Worm (Caenorhabditis elegans) whole organism, L1 larva: ENCODE data around the gene nhr-233.

Experiments
- Y116A8C.19 ChIP-seq: sonication (generic microtip); optimal IDR thresholded peaks from 2 replicates; lab custom pipeline; 2016; ENCODE audit warnings: missing compliant biosample characterization, missing genetic modification characterization, borderline replicate concordance
- aha-1 ChIP-seq: fragments of 150-350 bp; optimal IDR thresholded peaks from 2 replicates; lab custom pipeline; 2014; ENCODE audit warnings: missing biosample characterization, missing genetic modification characterization
- ama-1 ChIP-seq: fragments of 150-350 bp; optimal IDR thresholded peaks from 2 replicates; lab custom pipeline; 2014
- blmp-1 ChIP-seq: fragments of 150-350 bp; optimal IDR thresholded peaks from 2 replicates; lab custom pipeline; 2014; ENCODE audit warnings: missing biosample characterization, missing genetic modification characterization
- ceh-88 ChIP-seq: fragments of 200-800 bp; sonication (Bioruptor generic); IDR thresholded peaks from 2 replicates; pipeline ENCODE4 v1.3.6; 2022; ENCODE audit warnings: missing genetic modification characterization, missing compliant biosample characterization
- ceh-90 ChIP-seq: sonication (generic microtip); optimal IDR thresholded peaks from 2 replicates; lab custom pipeline; 2016; ENCODE audit warnings: missing genetic modification characterization, missing compliant biosample characterization
- efl-1 ChIP-seq, 4 experiments: fragments of 150-350 bp; optimal IDR thresholded peaks in 3 of 4; peaks in 1 of 4; 1 replicate in 1 of 4; 2 replicates in 3 of 4; lab custom pipeline; 2014; ENCODE audit warnings: missing biosample characterization in 2 of 4, missing genetic modification characterization in 2 of 4, missing genetic modification reagents in 2 of 4
- elt-3 ChIP-seq, 6 experiments: fragments of 150-350 bp in 1 of 6; sonication (generic microtip); optimal IDR thresholded peaks; 2 replicates each; lab custom pipeline; 2017 to 2018; ENCODE audit warnings: missing biosample characterization in 6 of 6, missing genetic modification characterization in 6 of 6, inconsistent platforms in 1 of 6
- fkh-4 ChIP-seq: sonication (generic microtip); optimal IDR thresholded peaks from 2 replicates; lab custom pipeline; 2016; ENCODE audit warnings: missing compliant biosample characterization, missing genetic modification characterization, borderline replicate concordance
- fkh-8 ChIP-seq: sonication (generic microtip); optimal IDR thresholded peaks from 2 replicates; lab custom pipeline; 2016; ENCODE audit warnings: mild to moderate bottlenecking, missing genetic modification characterization, missing compliant biosample characterization
- fos-1 ChIP-seq: fragments of 150-350 bp; optimal IDR thresholded peaks from 2 replicates; lab custom pipeline; 2014; ENCODE audit warnings: missing biosample characterization, missing genetic modification characterization
- grh-1 ChIP-seq: fragments of 200-800 bp; sonication (Bioruptor generic); IDR thresholded peaks from 2 replicates; pipeline ENCODE4 v1.3.6; 2022; ENCODE audit warnings: missing genetic modification reagents, missing genetic modification characterization, missing compliant biosample characterization
- hlh-4 ChIP-seq: sonication (generic microtip); optimal IDR thresholded peaks from 2 replicates; lab custom pipeline; 2016; ENCODE audit warnings: mild to moderate bottlenecking, missing genetic modification characterization, missing compliant biosample characterization
- hpl-2 ChIP-seq: fragments of 150-350 bp; optimal IDR thresholded peaks from 2 replicates; lab custom pipeline; 2014; ENCODE audit warnings: missing biosample characterization, missing genetic modification reagents, missing genetic modification characterization
- lin-15B ChIP-seq: fragments of 150-350 bp; sonication (generic microtip); optimal IDR thresholded peaks from 3 replicates; lab custom pipeline; 2014; ENCODE audit warnings: missing biosample characterization, missing genetic modification characterization
- lin-39 ChIP-seq: fragments of 150-350 bp; optimal IDR thresholded peaks from 2 replicates; lab custom pipeline; 2014; ENCODE audit warnings: missing biosample characterization, missing genetic modification reagents, missing genetic modification characterization
- mef-2 ChIP-seq: fragments of 150-350 bp; optimal IDR thresholded peaks from 2 replicates; lab custom pipeline; 2014; ENCODE audit warnings: missing biosample characterization, missing genetic modification characterization
- mep-1 ChIP-seq: fragments of 150-350 bp; optimal IDR thresholded peaks from 2 replicates; lab custom pipeline; 2014; ENCODE audit warnings: missing biosample characterization, missing genetic modification characterization
- nhr-12 ChIP-seq: sonication (generic microtip); optimal IDR thresholded peaks from 2 replicates; lab custom pipeline; 2017; ENCODE audit warnings: missing biosample characterization, missing genetic modification characterization
- nhr-19 ChIP-seq: fragments of 200-800 bp; sonication (Bioruptor generic); conservative IDR thresholded peaks from 2 replicates; pipeline ENCODE4 v1.3.6; 2022; ENCODE audit warnings: missing genetic modification characterization, missing compliant biosample characterization
- nhr-20 ChIP-seq: sonication (generic microtip); optimal IDR thresholded peaks from 2 replicates; lab custom pipeline; 2016; ENCODE audit warnings: mild to moderate bottlenecking, missing genetic modification characterization, missing compliant biosample characterization
- nhr-47 ChIP-seq: sonication (generic microtip); optimal IDR thresholded peaks from 2 replicates; lab custom pipeline; 2016; ENCODE audit warnings: mild to moderate bottlenecking, missing genetic modification characterization, moderate library complexity, missing compliant biosample characterization
- nhr-77 ChIP-seq: fragments of 150-350 bp; optimal IDR thresholded peaks from 2 replicates; lab custom pipeline; 2014; ENCODE audit warnings: missing biosample characterization, missing genetic modification characterization
- nhr-84 ChIP-seq: sonication (generic microtip); optimal IDR thresholded peaks from 2 replicates; lab custom pipeline; 2017; ENCODE audit warnings: missing biosample characterization, missing genetic modification characterization
- nhr-85 ChIP-seq: sonication (generic microtip); peaks from one replicate; lab custom pipeline; 2016; ENCODE audit warnings: missing genetic modification characterization, inconsistent platforms, missing compliant biosample characterization
- nhr-90 ChIP-seq: sonication (generic microtip); optimal IDR thresholded peaks from 2 replicates; lab custom pipeline; 2016; ENCODE audit warnings: mild to moderate bottlenecking, missing genetic modification characterization, missing compliant biosample characterization; ENCODE audit not compliant: poor library complexity
- pax-3 ChIP-seq: fragments of 200-800 bp; sonication (Bioruptor generic); optimal IDR thresholded peaks from 2 replicates; lab custom pipeline; 2018; ENCODE audit warnings: mild to moderate bottlenecking, missing genetic modification characterization, moderate library complexity, missing compliant biosample characterization
- rnt-1 ChIP-seq: sonication (generic microtip); optimal IDR thresholded peaks from 2 replicates; lab custom pipeline; 2016; ENCODE audit warnings: mild to moderate bottlenecking, missing genetic modification characterization, moderate library complexity, missing compliant biosample characterization
- skn-1 ChIP-seq: fragments of 150-350 bp; optimal IDR thresholded peaks from 2 replicates; lab custom pipeline; 2014; ENCODE audit warnings: missing biosample characterization, missing genetic modification characterization
- snpc-4 ChIP-seq: fragments of 150-350 bp; optimal IDR thresholded peaks from 2 replicates; lab custom pipeline; 2014; ENCODE audit warnings: missing biosample characterization, missing genetic modification characterization
- snu-23 ChIP-seq: sonication (generic microtip); optimal IDR thresholded peaks from 2 replicates; lab custom pipeline; 2016; ENCODE audit warnings: missing genetic modification characterization, missing compliant biosample characterization
- sox-4 ChIP-seq: sonication (generic microtip); optimal IDR thresholded peaks from 2 replicates; lab custom pipeline; 2016; ENCODE audit warnings: missing genetic modification characterization, missing compliant biosample characterization
- sup-37 ChIP-seq: fragments of 200-800 bp; sonication (Bioruptor generic); optimal IDR thresholded peaks from 2 replicates; lab custom pipeline; 2018; ENCODE audit warnings: mild to moderate bottlenecking, missing genetic modification characterization, missing compliant biosample characterization
- swsn-7 ChIP-seq: sonication (generic microtip); optimal IDR thresholded peaks from 2 replicates; lab custom pipeline; 2016; ENCODE audit warnings: missing genetic modification characterization, missing compliant biosample characterization
- tbx-2 ChIP-seq: sonication (generic microtip); optimal IDR thresholded peaks from 2 replicates; lab custom pipeline; 2016; ENCODE audit warnings: missing genetic modification characterization, missing compliant biosample characterization
- tlp-1 ChIP-seq: fragments of 150-350 bp; optimal IDR thresholded peaks from 2 replicates; lab custom pipeline; 2014; ENCODE audit warnings: missing biosample characterization, missing genetic modification characterization
- unc-130 ChIP-seq: fragments of 150-350 bp; optimal IDR thresholded peaks from 2 replicates; lab custom pipeline; 2017; ENCODE audit warnings: missing biosample characterization, missing genetic modification characterization, inconsistent platforms
- unc-30 ChIP-seq: sonication (generic microtip); optimal IDR thresholded peaks from 2 replicates; lab custom pipeline; 2017; ENCODE audit warnings: missing biosample characterization, missing genetic modification characterization
- unc-62 ChIP-seq: fragments of 150-350 bp; optimal IDR thresholded peaks from 2 replicates; lab custom pipeline; 2014; ENCODE audit warnings: missing biosample characterization, missing genetic modification reagents, missing genetic modification characterization
- vab-15 ChIP-seq: sonication (generic microtip); optimal IDR thresholded peaks from 2 replicates; lab custom pipeline; 2017; ENCODE audit warnings: missing genotype, mild to moderate bottlenecking, missing genetic modification characterization, missing compliant biosample characterization
- xbp-1 ChIP-seq: sonication (generic microtip); optimal IDR thresholded peaks from 2 replicates; lab custom pipeline; 2016; ENCODE audit warnings: missing genetic modification characterization, missing compliant biosample characterization
- ztf-4 ChIP-seq: fragments of 150-350 bp; optimal IDR thresholded peaks from 2 replicates; lab custom pipeline; 2014; ENCODE audit warnings: missing biosample characterization, missing genetic modification characterization

nhr-233 gene

ce11 chrV:16591992-16592798 is 21.6 kb upstream of the nhr-233 start, which contains the start of gene srh-269 (continued):
- TF ChIP-seq nhr-77 (tag; lab: Kevin White, UChicago) (peak; percentile 48), elt-3 (tag; optimal IDR thresholded peaks at IDR 0.05; lab: Kevin White, UChicago) (peak in 1 of 6 experiments; percentile 6), mef-2 (tag; lab: Kevin White, UChicago) (no peak)

DNA sequence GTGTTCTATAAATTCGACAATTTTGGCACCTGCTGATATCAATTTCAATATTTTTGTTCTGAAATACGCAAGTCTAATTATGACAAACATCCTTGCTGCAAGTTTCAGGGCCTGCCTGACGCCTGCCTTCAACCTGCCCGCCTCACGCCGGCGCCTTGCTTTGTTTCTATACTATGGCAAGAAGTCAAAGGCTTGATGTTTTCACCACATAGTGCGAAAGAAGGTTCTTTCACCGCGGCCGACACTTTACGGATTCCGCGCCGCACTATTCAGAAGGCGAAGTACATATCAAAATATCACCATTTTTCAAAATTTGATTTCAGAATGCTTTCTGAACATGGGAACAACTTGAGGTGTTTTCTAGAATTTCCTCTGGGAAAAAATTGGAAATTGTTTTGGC is 18.9 kb upstream of the nhr-233 start:
- TF ChIP-seq snpc-4 (tag; lab: Kevin White, UChicago) (peak; percentile 6), efl-1 (optimal IDR thresholded peaks at IDR 0.05; lab: Kevin White, UChicago) (no peak), efl-1 (GFP tag; optimal IDR thresholded peaks at IDR 0.05 in 1 of 2; lab: Kevin White, UChicago) (peak in 1 of 2 experiments; percentile 58), tbx-2 (no peak)

- TF ChIP-seq hpl-2 (GFP tag; lab: Kevin White, UChicago) (no peak), nhr-84 (tag; lab: Kevin White, UChicago) (no peak), unc-62 (no peak), hlh-4 (tag; lab: Kevin White, UChicago) (no peak), lin-15B (tag; lab: Kevin White, UChicago) (no peak), elt-3 (tag; optimal IDR thresholded peaks at IDR 0.05; lab: Kevin White, UChicago) (no peak), nhr-77 (tag; lab: Kevin White, UChicago) (no peak), mep-1 (tag; lab: Kevin White, UChicago) (no peak), fkh-8 (tag; lab: Kevin White, UChicago) (no peak), fos-1 (no peak), efl-1 (optimal IDR thresholded peaks at IDR 0.05; lab: Kevin White, UChicago) (no peak), efl-1 (GFP tag; optimal IDR thresholded peaks at IDR 0.05 in 1 of 2; lab: Kevin White, UChicago) (no peak), rnt-1 (tag; lab: Kevin White, UChicago) (no peak), ceh-88 (GFP tag; lab: Robert Waterston, UW) (no peak), fkh-4 (tag; lab: Kevin White, UChicago) (no peak), tbx-2 (no peak), lin-39 (no peak), grh-1 (no peak), ceh-90 (no peak)
These were observed 17.8 kb upstream of the nhr-233 start, which contains the start of gene srw-73 for ce11 chrV:16588428-16588827. srw-73 (minus strand) TSS chrV:16588528.

ce11 chrV:16582973-16583372 is 12.4 kb upstream of the nhr-233 start, which contains the start of gene str-150:
str-150 (plus strand) TSS chrV:16583273.
- TF ChIP-seq skn-1 (no peak), nhr-19 (no peak), ceh-90 (no peak), grh-1 (no peak), sup-37 (no peak), rnt-1 (tag; lab: Kevin White, UChicago) (no peak), nhr-84 (tag; lab: Kevin White, UChicago) (no peak), nhr-85 (tag; lab: Kevin White, UChicago) (no peak), sox-4 (tag; lab: Kevin White, UChicago) (no peak), unc-130 (no peak)

DNA sequence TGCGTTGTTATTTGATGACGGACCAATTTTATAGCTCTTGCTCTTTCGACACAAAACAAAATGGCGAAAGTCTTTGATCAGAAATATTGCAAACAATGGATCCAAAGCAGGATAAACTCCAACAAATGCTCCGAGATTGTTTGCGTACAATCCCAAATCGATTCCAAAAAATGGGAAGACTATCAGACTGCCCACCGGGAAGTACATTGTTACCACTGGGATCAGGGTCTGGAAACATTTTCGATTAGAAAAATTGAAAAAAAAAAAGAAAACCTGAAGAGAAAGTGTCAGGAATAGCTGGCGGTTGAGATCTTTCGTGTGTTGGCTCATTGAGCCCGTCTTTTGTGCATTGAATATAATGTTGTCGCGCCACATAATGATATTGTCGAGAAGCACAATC is 10.5 kb upstream of the nhr-233 start:
- TF ChIP-seq efl-1 (optimal IDR thresholded peaks at IDR 0.05; lab: Kevin White, UChicago) (no peak), efl-1 (GFP tag; optimal IDR thresholded peaks at IDR 0.05 in 1 of 2; lab: Kevin White, UChicago) (peak in 1 of 2 experiments; percentile 93), ama-1 (no peak)

- no peak for TF ChIP-seq ztf-4 (tag; lab: Kevin White, UChicago)
- no peak for TF ChIP-seq nhr-47 (tag; lab: Kevin White, UChicago)
- no peak for TF ChIP-seq aha-1
- no peak for TF ChIP-seq swsn-7
- no peak for TF ChIP-seq xbp-1 (tag; lab: Kevin White, UChicago)
- no peak for TF ChIP-seq nhr-90 (tag; lab: Kevin White, UChicago)
- TF ChIP-seq nhr-20 (tag; lab: Kevin White, UChicago) = no peak
- no peak for TF ChIP-seq unc-30 (tag; lab: Kevin White, UChicago)
- TF ChIP-seq fos-1 = no peak
- no peak for TF ChIP-seq tbx-2
- TF ChIP-seq elt-3 (tag; optimal IDR thresholded peaks at IDR 0.05; lab: Kevin White, UChicago) = no peak
- no peak for TF ChIP-seq nhr-12 (tag; lab: Kevin White, UChicago)
- TF ChIP-seq pax-3 = no peak
- TF ChIP-seq fkh-4 (tag; lab: Kevin White, UChicago) = no peak
- no peak for TF ChIP-seq blmp-1 (tag; lab: Kevin White, UChicago)
- no peak for TF ChIP-seq Y116A8C.19 (tag; lab: Kevin White, UChicago)
- no peak for TF ChIP-seq tlp-1 (tag; lab: Kevin White, UChicago)
- no peak for TF ChIP-seq snu-23 (GFP tag; lab: Kevin White, UChicago)
- TF ChIP-seq vab-15 = no peak
- no peak for TF ChIP-seq grh-1
These were observed 9.8 kb upstream of the nhr-233 start, which contains the start of gene nhr-271 for ce11 chrV:16580424-16580823. nhr-271 (minus strand) TSS chrV:16580524.
